Worm (Caenorhabditis elegans) whole organism, L4/young adult: Measurements from ENCODE around the gene C05C8.7.

Source experiments
- W03F9.2 ChIP-seq: fragments of 150-350 bp; optimal IDR thresholded peaks from 2 replicates; lab custom pipeline; 2014; ENCODE audit warnings: missing biosample characterization, missing genetic modification characterization
- dao-5 ChIP-seq: sonication (generic microtip); optimal IDR thresholded peaks from 2 replicates; lab custom pipeline; 2016; ENCODE audit warnings: missing genotype, missing genetic modification characterization, moderate library complexity, missing compliant biosample characterization
- him-1 ChIP-seq: sonication (generic microtip); optimal IDR thresholded peaks from 2 replicates; lab custom pipeline; 2016; ENCODE audit warnings: missing genotype, missing genetic modification reagents, missing genetic modification characterization, missing compliant biosample characterization

Gene C05C8.7

DNA sequence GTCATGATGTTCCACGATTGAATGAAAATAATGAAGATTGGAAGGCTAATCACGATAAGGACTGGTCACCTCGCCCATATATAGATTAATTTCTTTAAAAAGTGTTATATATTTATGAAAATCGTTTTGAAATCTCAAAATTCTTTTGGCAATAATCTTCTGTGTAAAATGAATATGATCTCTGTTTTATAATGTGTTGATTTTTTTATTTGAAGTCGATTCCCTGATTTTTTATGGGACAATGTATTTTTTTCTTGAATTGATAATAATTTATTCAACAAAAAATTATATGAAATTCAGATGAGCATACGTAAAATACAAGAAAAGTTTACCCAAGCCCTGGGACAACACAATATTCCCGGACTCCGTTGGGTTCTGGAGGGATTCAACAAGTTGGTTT lies 7.4 kb downstream of the C05C8.7 start, which contains the start of gene C05C8.1:
C05C8.1 (plus strand) TSS at position 301 of the 400 bp plus-strand sequence.
- TF ChIP-seq dao-5 (no peak), him-1 (no peak), W03F9.2 (tag; lab: Kevin White, UChicago) (no peak)

ce11 chrV:7237133-7237532 lies 9.7 kb downstream of the C05C8.7 start, which contains the start of gene hyls-1:
TSS of gene hyls-1 (plus strand) at chrV:7237381.
- TF ChIP-seq W03F9.2 (tag; lab: Kevin White, UChicago) (peak; percentile 88), dao-5 (no peak)

DNA sequence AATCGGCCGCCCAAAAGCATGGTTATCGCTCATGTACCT lies 9.9 kb downstream of the C05C8.7 start, which contains the start of gene hpo-9:
hpo-9 (minus strand) TSS at position 37 of the 39 bp plus-strand sequence.
- TF ChIP-seq W03F9.2 (tag; lab: Kevin White, UChicago) (no peak), dao-5 (no peak), him-1 (no peak)

DNA sequence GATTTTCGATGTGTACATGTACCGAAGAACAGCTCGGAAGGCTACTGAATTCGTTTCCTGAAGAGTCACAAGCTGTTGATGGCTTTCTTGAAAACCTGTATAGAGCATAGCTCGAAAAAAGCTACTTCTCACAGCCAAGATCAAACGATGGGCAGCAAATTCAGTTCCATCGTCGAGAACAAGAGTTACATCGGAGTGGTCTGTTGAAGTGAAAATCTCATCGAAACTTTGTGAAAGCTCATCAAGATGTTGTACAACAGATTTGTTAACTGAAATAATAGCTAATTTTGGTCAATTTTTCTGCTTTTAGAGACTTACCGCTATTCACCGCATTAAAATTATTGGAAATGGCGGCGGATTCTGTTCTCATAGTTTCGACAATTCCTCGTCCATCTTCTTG lies 10.2 kb downstream of the C05C8.7 start:
- no peak for TF ChIP-seq dao-5
- no peak for TF ChIP-seq him-1
- no peak for TF ChIP-seq W03F9.2 (tag; lab: Kevin White, UChicago)

ce11 chrV:7234726-7235125 lies 12.1 kb downstream of the C05C8.7 start, which contains the start of gene C05C8.5:
TSS of gene C05C8.5 (minus strand) at chrV:7234826.
- TF ChIP-seq W03F9.2 (tag; lab: Kevin White, UChicago) (no peak), dao-5 (no peak), him-1 (no peak)

DNA sequence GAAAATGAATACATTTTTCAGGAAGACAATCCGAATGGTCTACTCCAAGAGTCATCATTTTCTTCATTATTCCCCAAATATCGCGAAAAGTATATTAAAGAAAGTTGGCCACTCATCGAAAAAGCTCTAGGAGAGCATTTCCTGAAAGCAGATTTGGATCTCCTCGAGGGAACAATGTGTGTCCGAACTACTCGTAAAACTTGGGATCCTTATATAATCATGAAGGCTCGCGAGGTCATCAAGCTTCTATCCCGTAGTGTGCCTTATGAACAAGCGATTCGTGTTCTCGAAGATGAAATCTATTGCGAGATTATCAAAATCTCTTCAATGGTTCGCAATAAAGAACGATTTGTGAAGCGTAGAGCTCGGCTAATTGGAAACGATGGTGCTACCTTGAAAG lies 15.3 kb downstream of the C05C8.7 start:
- no peak for TF ChIP-seq dao-5
- TF ChIP-seq him-1 = no peak
- TF ChIP-seq W03F9.2 (tag; lab: Kevin White, UChicago) = no peak

ce11 chrV:7230847-7231246 lies 16.0 kb downstream of the C05C8.7 start, which contains the start of the genes gei-6 and krr-1:
TSS of gene gei-6 (minus strand) at chrV:7230848.
TSS of gene krr-1 (plus strand) at chrV:7231190.
- TF ChIP-seq W03F9.2 (tag; lab: Kevin White, UChicago) (peak; percentile 33), dao-5 (no peak)

ce11 chrV:7225894-7226293 lies 21.0 kb downstream of the C05C8.7 start:
- TF ChIP-seq dao-5 (no peak), W03F9.2 (tag; lab: Kevin White, UChicago) (no peak), him-1 (no peak)

DNA sequence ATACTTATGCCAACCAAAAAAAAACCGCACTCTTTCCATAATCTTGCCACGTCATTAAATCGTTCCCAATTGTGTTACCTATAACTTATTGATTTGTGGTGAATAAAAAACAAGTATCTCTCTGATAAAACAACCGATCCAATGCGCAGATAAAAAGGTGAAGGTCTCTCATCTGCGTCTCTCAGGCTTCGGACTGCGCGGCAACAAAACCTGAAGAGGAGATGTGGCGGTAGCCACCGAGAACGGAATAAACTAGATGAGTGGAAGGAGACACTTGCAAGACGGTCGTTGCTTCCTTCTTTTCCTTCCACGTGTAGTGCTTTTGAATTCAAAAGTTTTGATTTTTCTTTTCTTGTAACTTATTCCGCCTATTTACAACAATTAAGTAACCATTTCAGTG lies 21.9 kb downstream of the C05C8.7 start, which contains the start of gene fkb-3:
fkb-3 (plus strand) TSS at position 277 of the 400 bp plus-strand sequence.
- TF ChIP-seq W03F9.2 (tag; lab: Kevin White, UChicago) = no peak
- no peak for TF ChIP-seq dao-5
- no peak for TF ChIP-seq him-1

- TF ChIP-seq him-1 (no peak), W03F9.2 (tag; lab: Kevin White, UChicago) (no peak), dao-5 (no peak)
These were observed 22.5 kb downstream of the C05C8.7 start for ce11 chrV:7224353-7224752.

- TF ChIP-seq him-1 (no peak), W03F9.2 (tag; lab: Kevin White, UChicago) (no peak), dao-5 (no peak)
These were observed 22.9 kb downstream of the C05C8.7 start, which contains the start of gene C13F10.1 for ce11 chrV:7223941-7224340. TSS of gene C13F10.1 (plus strand) at chrV:7224078.

ce11 chrV:7223152-7223551 lies 23.7 kb downstream of the C05C8.7 start, which contains the start of gene C13F10.7:
TSS of gene C13F10.7 (minus strand) at chrV:7223252.
- no peak for TF ChIP-seq dao-5
- TF ChIP-seq W03F9.2 (tag; lab: Kevin White, UChicago) = no peak
- no peak for TF ChIP-seq him-1

DNA sequence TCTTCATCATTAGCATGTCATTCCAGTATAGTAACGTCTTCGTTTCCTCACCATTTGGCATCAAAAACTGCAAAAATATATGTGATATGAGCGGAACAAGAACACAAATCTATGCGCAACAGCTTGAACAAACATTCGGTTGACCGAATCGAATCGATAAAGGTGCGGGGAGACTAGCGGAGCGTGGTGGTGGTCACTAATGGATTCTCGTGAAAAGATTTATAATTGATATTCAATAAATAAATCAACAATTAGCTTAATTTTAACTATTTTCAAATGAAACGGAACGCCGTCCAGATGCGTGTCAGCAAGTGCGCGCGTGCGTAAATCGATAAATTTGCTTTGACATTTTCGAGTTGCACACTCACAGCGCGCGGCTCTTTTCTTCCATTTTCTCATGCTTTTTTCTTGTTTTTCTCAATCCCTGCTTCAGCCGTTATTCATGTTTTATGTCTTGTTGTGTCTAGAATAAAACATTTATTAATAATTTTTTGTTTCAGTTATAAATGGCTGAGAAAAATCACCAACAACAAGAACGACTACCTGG lies 25.8 kb downstream of the C05C8.7 start, which contains the start of the genes C13F10.8, C13F10.6 and kxd-1:
C13F10.8 (minus strand) TSS at position 51 of the 547 bp plus-strand sequence.
C13F10.6 (minus strand) TSS at position 67 of the 547 bp plus-strand sequence.
kxd-1 (plus strand) TSS at position 497 of the 547 bp plus-strand sequence.
- TF ChIP-seq dao-5 = no peak
- no peak for TF ChIP-seq him-1
- no peak for TF ChIP-seq W03F9.2 (tag; lab: Kevin White, UChicago)

DNA sequence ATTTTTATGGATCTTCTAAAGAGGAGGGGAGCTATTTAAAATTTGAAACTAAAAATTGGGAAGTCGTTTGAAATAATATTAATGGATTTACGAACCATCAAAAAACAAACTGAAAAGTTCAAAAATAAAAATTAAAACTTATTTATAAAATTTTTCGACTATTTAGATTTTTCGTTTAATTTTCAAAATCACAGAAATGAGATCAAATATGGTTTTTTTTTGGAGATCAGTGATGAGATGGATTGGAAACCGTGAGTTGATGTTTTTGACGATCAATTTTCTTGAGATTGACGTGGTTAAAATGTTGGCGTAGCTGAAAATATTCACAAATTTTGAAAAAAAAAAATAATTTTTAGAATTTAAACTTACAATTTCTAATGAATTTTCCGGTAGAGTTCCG lies 27.9 kb downstream of the C05C8.7 start, which contains the start of gene C13F10.5:
C13F10.5 (minus strand) TSS at position 101 of the 400 bp plus-strand sequence.
- TF ChIP-seq dao-5 (no peak), him-1 (no peak), W03F9.2 (tag; lab: Kevin White, UChicago) (no peak)

ce11 chrV:7216016-7216415 lies 30.8 kb downstream of the C05C8.7 start:
- TF ChIP-seq W03F9.2 (tag; lab: Kevin White, UChicago) (no peak), dao-5 (no peak), him-1 (peak; percentile 24)

DNA sequence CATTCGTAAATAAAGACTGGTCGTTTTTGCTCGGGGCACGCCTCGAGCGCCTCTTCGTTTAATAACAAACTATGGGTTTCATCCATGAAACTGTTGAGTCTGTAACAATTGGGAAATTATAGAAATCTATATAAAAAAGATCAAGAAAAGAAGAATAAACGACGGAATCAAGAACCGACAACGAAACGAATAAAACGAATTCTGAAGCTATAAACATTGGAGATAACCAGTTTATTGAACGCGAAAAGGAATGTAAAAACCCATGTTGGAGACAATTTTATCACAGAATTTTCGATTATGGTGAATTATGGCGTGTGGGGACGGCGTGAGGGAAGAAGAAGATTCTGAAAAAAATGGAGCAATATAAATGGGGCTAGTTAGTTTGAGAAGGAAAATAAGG lies 32.0 kb downstream of the C05C8.7 start, which contains the start of gene soap-1:
soap-1 (minus strand) TSS at position 101 of the 400 bp plus-strand sequence.
- TF ChIP-seq W03F9.2 (tag; lab: Kevin White, UChicago) (no peak), dao-5 (no peak), him-1 (no peak)
